Fruit fly (Drosophila melanogaster) Kc167 (cell line): ENCODE results near the gene MetRS-m.

ENCODE experiments used
- Myc ChIP-seq: fragments of >200 bp; optimal IDR thresholded peaks from 2 replicates; lab custom pipeline; 2017; ENCODE audit warnings: missing external identifiers
- Sin3A ChIP-seq: fragments of >200 bp; optimal IDR thresholded peaks from 2 replicates; lab custom pipeline; 2018; ENCODE audit warnings: missing external identifiers
- h ChIP-seq: fragments of >200 bp; optimal IDR thresholded peaks from 3 replicates; lab custom pipeline; 2018; ENCODE audit warnings: missing external identifiers
- insv ChIP-seq: fragments of >200 bp; optimal IDR thresholded peaks from 3 replicates; lab custom pipeline; 2018; ENCODE audit warnings: missing external identifiers
- psq ChIP-seq: fragments of >200 bp; optimal IDR thresholded peaks from 2 replicates; lab custom pipeline; 2017; ENCODE audit warnings: missing external identifiers

DNA sequence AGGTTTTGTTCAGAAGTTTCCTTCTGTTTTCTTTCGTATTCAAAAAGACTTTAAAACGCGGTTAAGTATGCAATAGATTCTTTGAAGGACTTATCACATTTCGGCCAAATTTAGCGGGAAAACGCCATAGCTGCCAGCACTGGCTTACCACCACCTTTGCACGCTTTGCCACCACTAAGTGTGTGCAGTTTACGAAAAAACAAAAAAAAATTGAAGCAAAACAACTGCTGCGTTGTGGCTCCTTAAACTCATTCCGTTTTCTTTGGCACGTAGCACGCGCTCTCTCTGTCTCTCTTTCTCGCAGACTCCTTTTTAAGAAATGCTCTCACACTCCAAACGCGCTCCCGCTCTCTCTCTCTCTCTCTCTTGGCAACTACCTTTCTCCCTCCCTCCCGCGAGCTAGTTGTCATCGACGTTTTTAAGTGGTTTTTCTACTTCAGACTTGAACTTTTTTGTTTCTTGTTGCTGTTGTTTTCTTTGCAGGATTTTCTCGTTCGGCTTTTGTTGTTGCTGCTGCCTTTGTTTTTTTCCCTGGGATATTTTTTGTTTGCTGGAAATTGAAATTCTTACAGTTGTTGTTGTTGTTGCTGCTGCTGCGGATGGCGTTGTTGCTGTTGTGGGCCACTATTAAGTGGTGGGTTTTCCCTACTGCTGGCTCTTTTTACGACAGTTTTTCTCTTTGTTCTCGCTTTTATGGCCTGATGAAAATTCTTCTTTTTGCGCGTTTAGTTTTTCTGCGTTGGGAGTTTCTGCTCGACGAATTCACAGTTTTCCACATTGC, 18.9 kb upstream of the MetRS-m start:
- TF ChIP-seq psq (lab: Kevin White, UChicago) (no peak), h (no peak), Myc (no peak), Sin3A (lab: Kevin White, UChicago) (no peak), insv (no peak)
